Fruit fly (Drosophila melanogaster) whole organism, embryonic: Measurements from ENCODE around the gene TTLL6B.

Experiments
- ATbp ChIP-seq: fragments of 200-800 bp; sonication (Bioruptor generic); optimal IDR thresholded peaks from 2 replicates; lab custom pipeline; 2017; ENCODE audit warnings: missing biosample characterization, mild to moderate bottlenecking, missing genetic modification characterization, missing genetic modification reagents
- Asciz ChIP-seq: fragments of 200-800 bp; sonication (Bioruptor generic); optimal IDR thresholded peaks from 2 replicates; lab custom pipeline; 2017; ENCODE audit warnings: missing biosample characterization, mild to moderate bottlenecking, missing genetic modification characterization, missing genetic modification reagents
- CG10979 ChIP-seq: fragments of 200-800 bp; sonication (Bioruptor generic); optimal IDR thresholded peaks from 2 replicates; lab custom pipeline; 2018; ENCODE audit warnings: missing biosample characterization, mild to moderate bottlenecking, missing genetic modification characterization, moderate library complexity
- CG11247 ChIP-seq: fragments of 200-800 bp; sonication (Bioruptor generic); IDR thresholded peaks from 2 replicates; pipeline ENCODE4 v1.3.6; 2022; ENCODE audit warnings: missing biosample characterization, missing genetic modification characterization
- CG11456 ChIP-seq: fragments of 200-800 bp; sonication (Bioruptor generic); IDR thresholded peaks from 3 replicates; pipeline ENCODE4 v1.3.6; 2022; ENCODE audit warnings: missing biosample characterization, missing genetic modification characterization
- CG1233 ChIP-seq: fragments of 200-800 bp; sonication (Bioruptor generic); optimal IDR thresholded peaks from 4 replicates; lab custom pipeline; 2018; ENCODE audit warnings: missing biosample characterization, mild to moderate bottlenecking, missing genetic modification characterization
- CG14667 ChIP-seq: fragments of 200-800 bp; sonication (Bioruptor generic); IDR thresholded peaks from 2 replicates; pipeline ENCODE4 v1.3.6; 2022; ENCODE audit warnings: missing biosample characterization, missing genetic modification characterization
- CG15601 ChIP-seq: fragments of 200-800 bp; sonication (Bioruptor generic); optimal IDR thresholded peaks from 3 replicates; lab custom pipeline; 2019; ENCODE audit warnings: missing biosample characterization, mild to moderate bottlenecking, missing genetic modification characterization, moderate library complexity
- CG16815 ChIP-seq: fragments of 200-800 bp; sonication (Bioruptor generic); optimal IDR thresholded peaks from 3 replicates; lab custom pipeline; 2017; ENCODE audit warnings: missing biosample characterization, mild to moderate bottlenecking, missing genetic modification characterization
- CG17186 ChIP-seq: fragments of 200-800 bp; sonication (Bioruptor generic); optimal IDR thresholded peaks from 3 replicates; lab custom pipeline; 2017; ENCODE audit warnings: missing biosample characterization, missing genetic modification reagents, missing genetic modification characterization
- CG17802 ChIP-seq: fragments of 200-800 bp; sonication (Bioruptor generic); optimal IDR thresholded peaks from 2 replicates; lab custom pipeline; 2018; ENCODE audit warnings: missing biosample characterization, mild to moderate bottlenecking, missing genetic modification characterization, moderate library complexity
- CG17829 ChIP-seq: fragments of 200-800 bp; optimal IDR thresholded peaks from 2 replicates; lab custom pipeline; 2019; ENCODE audit warnings: missing biosample characterization, mild to moderate bottlenecking, missing genetic modification characterization, moderate library complexity
- CG31224 ChIP-seq: fragments of 200-800 bp; sonication (Bioruptor generic); IDR thresholded peaks from 2 replicates; pipeline ENCODE4 v1.3.6; 2022; ENCODE audit warnings: missing biosample characterization, missing genetic modification characterization
- CG31441 ChIP-seq: fragments of 200-800 bp; sonication (Bioruptor generic); IDR thresholded peaks from 2 replicates; pipeline ENCODE4 v1.3.6; 2022; ENCODE audit warnings: missing biosample characterization, missing genetic modification characterization
- CG3847 ChIP-seq: fragments of 200-800 bp; sonication (Bioruptor generic); IDR thresholded peaks from 2 replicates; pipeline ENCODE4 v1.3.6; 2022; ENCODE audit warnings: missing biosample characterization, missing genetic modification characterization
- CG6765 ChIP-seq: fragments of 200-800 bp; sonication (Bioruptor generic); optimal IDR thresholded peaks from 3 replicates; lab custom pipeline; 2017; ENCODE audit warnings: missing biosample characterization, mild to moderate bottlenecking, missing genetic modification characterization
- CG6854 ChIP-seq: fragments of 200-800 bp; sonication (Bioruptor generic); optimal IDR thresholded peaks from 3 replicates; lab custom pipeline; 2017; ENCODE audit warnings: missing biosample characterization, mild to moderate bottlenecking, missing genetic modification characterization
- CG7556 ChIP-seq: fragments of 200-800 bp; sonication (Bioruptor generic); optimal IDR thresholded peaks from 2 replicates; lab custom pipeline; 2017; ENCODE audit warnings: missing biosample characterization, mild to moderate bottlenecking, missing genetic modification characterization
- CG7839 ChIP-seq: fragments of 200-800 bp; sonication (Bioruptor generic); optimal IDR thresholded peaks from 3 replicates; lab custom pipeline; 2018; ENCODE audit warnings: missing biosample characterization, mild to moderate bottlenecking, missing genetic modification characterization, moderate library complexity
- D19B ChIP-seq: fragments of 200-800 bp; sonication (Bioruptor generic); optimal IDR thresholded peaks from 2 replicates; lab custom pipeline; 2017; ENCODE audit warnings: missing biosample characterization, mild to moderate bottlenecking, missing genetic modification characterization
- Deaf1 ChIP-seq: fragments of 200-800 bp; optimal IDR thresholded peaks from 3 replicates; lab custom pipeline; 2019; ENCODE audit warnings: missing biosample characterization, mild to moderate bottlenecking, missing genetic modification characterization, moderate library complexity
- Gsc ChIP-seq: fragments of 200-800 bp; sonication (Bioruptor generic); IDR thresholded peaks from 2 replicates; pipeline ENCODE4 v1.3.6; 2022; ENCODE audit warnings: missing biosample characterization, missing genetic modification characterization
- Hr3 ChIP-seq: fragments of 200-800 bp; sonication (Bioruptor generic); optimal IDR thresholded peaks from 3 replicates; lab custom pipeline; 2016; ENCODE audit warnings: missing biosample characterization, missing genetic modification characterization
- Hsf ChIP-seq: fragments of 200-800 bp; sonication (Bioruptor generic); optimal IDR thresholded peaks from 3 replicates; lab custom pipeline; 2016; ENCODE audit warnings: missing biosample characterization, missing genetic modification characterization
- Lpt ChIP-seq: fragments of >200 bp; optimal IDR thresholded peaks from 2 replicates; lab custom pipeline; 2018; ENCODE audit warnings: missing biosample characterization, missing genetic modification characterization
- Myb ChIP-seq: fragments of 200-800 bp; sonication (Bioruptor generic); optimal IDR thresholded peaks from 2 replicates; lab custom pipeline; 2016; ENCODE audit warnings: missing biosample characterization, missing genetic modification characterization
- Oaz ChIP-seq: fragments of 200-800 bp; sonication (Bioruptor generic); IDR thresholded peaks from 2 replicates; pipeline ENCODE4 v1.3.6; 2022; ENCODE audit warnings: missing biosample characterization, missing genetic modification characterization
- Ravus ChIP-seq: fragments of 200-800 bp; sonication (Bioruptor generic); IDR thresholded peaks from 2 replicates; pipeline ENCODE4 v1.3.6; 2022; ENCODE audit warnings: missing biosample characterization, missing genetic modification characterization
- Sox100B ChIP-seq: fragments of 200-800 bp; sonication (Bioruptor generic); optimal IDR thresholded peaks from 3 replicates; lab custom pipeline; 2018; ENCODE audit warnings: missing biosample characterization, mild to moderate bottlenecking, missing genetic modification characterization
- Tbp ChIP-seq: fragments of >200 bp; optimal IDR thresholded peaks from 2 replicates; lab custom pipeline; 2018; ENCODE audit warnings: missing biosample characterization, missing genetic modification characterization
- ash1 ChIP-seq: fragments of 200-800 bp; sonication (Bioruptor generic); optimal IDR thresholded peaks from 2 replicates; lab custom pipeline; 2018; ENCODE audit warnings: missing biosample characterization, mild to moderate bottlenecking, missing genetic modification characterization
- ato ChIP-seq: fragments of 200-800 bp; sonication (Bioruptor generic); IDR thresholded peaks from 2 replicates; pipeline ENCODE4 v1.3.6; 2022; ENCODE audit warnings: missing biosample characterization, missing genetic modification characterization; ENCODE audit not compliant: partially characterized antibody
- cg ChIP-seq: fragments of 200-800 bp; sonication (Bioruptor generic); optimal IDR thresholded peaks from 3 replicates; lab custom pipeline; 2019; ENCODE audit warnings: missing biosample characterization, mild to moderate bottlenecking, missing genetic modification characterization, moderate library complexity
- ci ChIP-seq: fragments of 200-800 bp; sonication (Bioruptor generic); IDR thresholded peaks from 3 replicates; pipeline ENCODE4 v1.3.6; 2022; ENCODE audit warnings: missing biosample characterization, missing genetic modification characterization
- crol ChIP-seq: fragments of 200-800 bp; sonication (Bioruptor generic); IDR thresholded peaks from 2 replicates; pipeline ENCODE4 v1.3.6; 2022; ENCODE audit warnings: missing biosample characterization, missing genetic modification characterization
- h ChIP-seq: fragments of >200 bp; optimal IDR thresholded peaks from 2 replicates; lab custom pipeline; 2017
- jigr1 ChIP-seq: fragments of 200-800 bp; sonication (Bioruptor generic); IDR thresholded peaks from 3 replicates; pipeline ENCODE4 v1.3.6; 2022; ENCODE audit warnings: missing biosample characterization, missing genetic modification characterization
- knrl ChIP-seq: fragments of 200-800 bp; sonication (Bioruptor generic); IDR thresholded peaks from 3 replicates; pipeline ENCODE4 v1.3.6; 2022; ENCODE audit warnings: missing biosample characterization, missing genetic modification characterization; ENCODE audit not compliant: partially characterized antibody
- lov ChIP-seq, 2 experiments: fragments of 200-800 bp in 1 of 2; fragments of >200 bp in 1 of 2; sonication (Bioruptor generic) in 1 of 2; IDR thresholded peaks in 1 of 2; optimal IDR thresholded peaks in 1 of 2; 2 replicates in 1 of 2; 3 replicates in 1 of 2; pipeline versions ENCODE4 v1.3.6 to Lab custom; 2017 to 2022; ENCODE audit warnings: missing biosample characterization in 1 of 2, missing genetic modification characterization in 1 of 2
- nerfin-2 ChIP-seq: fragments of 200-800 bp; sonication (Bioruptor generic); IDR thresholded peaks from 2 replicates; pipeline ENCODE4 v1.3.6; 2022; ENCODE audit warnings: missing biosample characterization, missing genetic modification characterization; ENCODE audit not compliant: partially characterized antibody
- nmo ChIP-seq: fragments of 200-800 bp; sonication (Bioruptor generic); optimal IDR thresholded peaks from 2 replicates; lab custom pipeline; 2018; ENCODE audit warnings: missing biosample characterization, mild to moderate bottlenecking, missing genetic modification characterization, moderate library complexity
- peb ChIP-seq: fragments of 200-800 bp; sonication (Bioruptor generic); IDR thresholded peaks from 2 replicates; pipeline ENCODE4 v1.3.6; 2022; ENCODE audit warnings: missing biosample characterization, missing genetic modification characterization
- pzg ChIP-seq: fragments of 200-800 bp; sonication (Bioruptor generic); optimal IDR thresholded peaks from 3 replicates; lab custom pipeline; 2018; ENCODE audit warnings: missing biosample characterization, mild to moderate bottlenecking, missing genetic modification characterization, moderate library complexity
- sna ChIP-seq: fragments of 200-800 bp; sonication (Bioruptor generic); IDR thresholded peaks from 2 replicates; pipeline ENCODE4 v1.3.6; 2022; ENCODE audit warnings: missing biosample characterization, missing genetic modification characterization; ENCODE audit not compliant: partially characterized antibody
- tio ChIP-seq: fragments of 200-800 bp; sonication (Bioruptor generic); optimal IDR thresholded peaks from 2 replicates; lab custom pipeline; 2017; ENCODE audit warnings: missing biosample characterization, missing genetic modification characterization, inconsistent platforms
- toy ChIP-seq: fragments of 200-800 bp; sonication (Bioruptor generic); IDR thresholded peaks from 2 replicates; pipeline ENCODE4 v1.3.6; 2022; ENCODE audit warnings: missing biosample characterization, missing genetic modification characterization
- ttk ChIP-seq: fragments of 200-800 bp; sonication (Bioruptor generic); IDR thresholded peaks from 2 replicates; pipeline ENCODE4 v2.1.2; 2022; ENCODE audit warnings: missing biosample characterization, missing genetic modification characterization
- tup ChIP-seq: fragments of 200-800 bp; sonication (Bioruptor generic); optimal IDR thresholded peaks from 2 replicates; lab custom pipeline; 2016; ENCODE audit warnings: missing biosample characterization, mild to moderate bottlenecking, missing genetic modification characterization, moderate library complexity
- tx ChIP-seq: fragments of 200-800 bp; sonication (Bioruptor generic); optimal IDR thresholded peaks from 2 replicates; lab custom pipeline; 2016; ENCODE audit warnings: missing biosample characterization, missing genetic modification characterization
- vfl ChIP-seq: fragments of 200-800 bp; sonication (Bioruptor generic); optimal IDR thresholded peaks from 2 replicates; lab custom pipeline; 2016; ENCODE audit warnings: missing biosample characterization, missing genetic modification characterization

Gene TTLL6B

dm6 chr3R:27208724-27209343 lies 42.0 kb downstream of the TTLL6B start (continued):
- peak; percentile 79 for TF ChIP-seq ATbp
- no peak for TF ChIP-seq Ravus (GFP tag; lab: Robert Waterston, UW)
- TF ChIP-seq CG11456 (GFP tag; lab: Robert Waterston, UW) = no peak
- peak; percentile 5 for TF ChIP-seq CG7839 (tag; lab: Kevin White, UChicago)
- TF ChIP-seq CG17186 (GFP tag; lab: Kevin White, UChicago) = no peak
- TF ChIP-seq ci = peak; percentile 67; the same call in 2 of the 3 replicates
- no peak for TF ChIP-seq toy (GFP tag; lab: Robert Waterston, UW)
- no peak for TF ChIP-seq CG16815 (GFP tag; lab: Kevin White, UChicago)
- TF ChIP-seq tio (GFP tag; lab: Kevin White, UChicago) = no peak
- TF ChIP-seq sna (GFP tag; lab: Robert Waterston, UW) = no peak
- no peak for TF ChIP-seq pzg (GFP tag; lab: Kevin White, UChicago)
- peak; percentile 80 for TF ChIP-seq Sox100B
- TF ChIP-seq CG1233 = peak; percentile 60
- no peak for TF ChIP-seq Lpt (GFP tag; lab: Kevin White, UChicago)
- peak; percentile 22; the same call in 1 of the 2 replicates for TF ChIP-seq CG31441
- TF ChIP-seq knrl = no peak
- peak; percentile 62 for TF ChIP-seq CG15601 (tag; lab: Kevin White, UChicago)
- no peak for TF ChIP-seq CG17802 (tag; lab: Kevin White, UChicago)
- peak; percentile 25 for TF ChIP-seq CG6765
- peak; percentile 38 for TF ChIP-seq tup (GFP tag; lab: Kevin White, UChicago)
- TF ChIP-seq CG14667 = no peak
- TF ChIP-seq nerfin-2 (GFP tag; lab: Robert Waterston, UW) = no peak
- 0 out of 2 replicates have a peak, but pooled peaks have one; percentile 38 for TF ChIP-seq CG11247 (GFP tag; lab: Robert Waterston, UW)
- TF ChIP-seq Deaf1 (tag; lab: Kevin White, UChicago) = no peak
- no peak for TF ChIP-seq ash1 (GFP tag; lab: Kevin White, UChicago)
- TF ChIP-seq peb = no peak
- TF ChIP-seq CG31224 (GFP tag; lab: Robert Waterston, UW) = no peak
- TF ChIP-seq tx (GFP tag; lab: Kevin White, UChicago) = no peak
- TF ChIP-seq Tbp = no peak
- no peak for TF ChIP-seq lov (optimal IDR thresholded peaks at IDR 0.05; lab: Kevin White, UChicago)
- TF ChIP-seq lov (GFP tag; IDR thresholded peaks at IDR 0.05; lab: Robert Waterston, UW) = 0 out of 3 replicates have a peak, but pooled peaks have one; percentile 58
- TF ChIP-seq CG6854 (GFP tag; lab: Kevin White, UChicago) = no peak
- TF ChIP-seq cg (GFP tag; lab: Kevin White, UChicago) = no peak
- peak; percentile 3 for TF ChIP-seq CG10979 (tag; lab: Kevin White, UChicago)
- no peak for TF ChIP-seq Oaz (GFP tag; lab: Robert Waterston, UW)
- peak; percentile 36 for TF ChIP-seq CG3847 (GFP tag; lab: Robert Waterston, UW)
- no peak for TF ChIP-seq ttk (GFP tag; lab: Robert Waterston, UW)
- TF ChIP-seq CG7556 = peak; percentile 23
- no peak for TF ChIP-seq Hsf (GFP tag; lab: Kevin White, UChicago)
- TF ChIP-seq jigr1 (GFP tag; lab: Robert Waterston, UW) = no peak
- TF ChIP-seq h (lab: Kevin White, UChicago) = no peak
- TF ChIP-seq ato (GFP tag; lab: Robert Waterston, UW) = no peak
- TF ChIP-seq vfl = no peak
- TF ChIP-seq D19B (GFP tag; lab: Kevin White, UChicago) = no peak
- TF ChIP-seq crol = no peak
- no peak for TF ChIP-seq CG17829 (tag; lab: Kevin White, UChicago)
- peak; percentile 61 for TF ChIP-seq Asciz (GFP tag; lab: Kevin White, UChicago)
- TF ChIP-seq Hr3 (GFP tag; lab: Kevin White, UChicago) = no peak
- TF ChIP-seq nmo = no peak
- TF ChIP-seq Gsc (GFP tag; lab: Robert Waterston, UW) = no peak
- TF ChIP-seq Myb = no peak
